Worm (Caenorhabditis elegans) whole organism, L4 larva: ENCODE data around the gene T16G1.5.

ENCODE experiments used
- F10B5.3 ChIP-seq: sonication (generic microtip); optimal IDR thresholded peaks from 2 replicates; lab custom pipeline; 2016; ENCODE audit warnings: mild to moderate bottlenecking, missing genetic modification characterization, missing compliant biosample characterization
- F26F4.8 ChIP-seq: fragments of 200-800 bp; sonication (Bioruptor generic); conservative IDR thresholded peaks from 2 replicates; pipeline ENCODE4 v1.3.6; 2022; ENCODE audit warnings: missing genetic modification characterization, missing compliant biosample characterization
- F44E2.7 ChIP-seq: fragments of 200-800 bp; sonication (Bioruptor generic); IDR thresholded peaks from 2 replicates; pipeline ENCODE4 v2.1.2; 2022; ENCODE audit warnings: missing genetic modification characterization, missing compliant biosample characterization
- F49E8.2 ChIP-seq: sonication (generic microtip); optimal IDR thresholded peaks from 2 replicates; lab custom pipeline; 2016; ENCODE audit warnings: missing compliant biosample characterization, mild to moderate bottlenecking, missing genetic modification characterization, borderline replicate concordance
- T20F7.1 ChIP-seq: fragments of 200-800 bp; sonication (Bioruptor generic); optimal IDR thresholded peaks from 2 replicates; lab custom pipeline; 2018; ENCODE audit warnings: mild to moderate bottlenecking, missing genetic modification characterization, missing compliant biosample characterization
- Y105C5A.15 ChIP-seq: fragments of 200-800 bp; sonication (Bioruptor generic); IDR thresholded peaks from 2 replicates; pipeline ENCODE4 v1.3.6; 2022; ENCODE audit warnings: missing genetic modification characterization, missing compliant biosample characterization
- aha-1 ChIP-seq: fragments of 150-350 bp; peaks from one replicate; lab custom pipeline; 2014; ENCODE audit warnings: missing biosample characterization, missing genetic modification characterization
- ceh-82 ChIP-seq: sonication (generic microtip); optimal IDR thresholded peaks from 2 replicates; lab custom pipeline; 2017; ENCODE audit warnings: missing biosample characterization, missing genetic modification characterization
- daf-12 ChIP-seq: fragments of 150-350 bp; optimal IDR thresholded peaks from 2 replicates; lab custom pipeline; 2014; ENCODE audit warnings: missing biosample characterization, missing genetic modification reagents, missing genetic modification characterization
- daf-19 ChIP-seq: fragments of 200-800 bp; sonication (Bioruptor generic); conservative IDR thresholded peaks from 2 replicates; pipeline ENCODE4 v1.3.6; 2022; ENCODE audit warnings: missing genetic modification characterization, missing compliant biosample characterization
- daf-8 ChIP-seq: fragments of 200-800 bp; sonication (Bioruptor generic); IDR thresholded peaks from 2 replicates; pipeline ENCODE4 v1.3.6; 2022; ENCODE audit warnings: missing genetic modification characterization, missing compliant biosample characterization
- dmd-6 ChIP-seq: fragments of 200-800 bp; sonication (Bioruptor generic); IDR thresholded peaks from 2 replicates; pipeline ENCODE4 v1.3.6; 2022; ENCODE audit warnings: missing genetic modification reagents, missing genetic modification characterization, missing compliant biosample characterization
- dmd-8 ChIP-seq: fragments of 200-800 bp; sonication (Bioruptor generic); IDR thresholded peaks from 2 replicates; pipeline ENCODE4 v1.3.6; 2022; ENCODE audit warnings: missing genetic modification characterization, missing compliant biosample characterization
- dmd-9 ChIP-seq: fragments of 200-800 bp; sonication (Bioruptor generic); IDR thresholded peaks from 2 replicates; pipeline ENCODE4 v1.3.6; 2022; ENCODE audit warnings: missing genetic modification reagents, missing genetic modification characterization, missing compliant biosample characterization
- duxl-1 ChIP-seq: sonication (generic microtip); optimal IDR thresholded peaks from 2 replicates; lab custom pipeline; 2016; ENCODE audit warnings: mild to moderate bottlenecking, missing genetic modification characterization, moderate library complexity, missing compliant biosample characterization; ENCODE audit not compliant: poor library complexity
- fos-1 ChIP-seq: fragments of 150-350 bp; optimal IDR thresholded peaks from 2 replicates; lab custom pipeline; 2014; ENCODE audit warnings: missing biosample characterization, missing genetic modification characterization
- gei-8 ChIP-seq: fragments of 200-800 bp; sonication (Bioruptor generic); optimal IDR thresholded peaks from 2 replicates; lab custom pipeline; 2018; ENCODE audit warnings: mild to moderate bottlenecking, missing genetic modification characterization, missing compliant biosample characterization
- lim-7 ChIP-seq: fragments of 200-800 bp; sonication (Bioruptor generic); IDR thresholded peaks from 2 replicates; pipeline ENCODE4 v1.3.6; 2022; ENCODE audit warnings: missing genetic modification characterization, missing compliant biosample characterization
- lin-13 ChIP-seq: fragments of 150-350 bp; optimal IDR thresholded peaks from 2 replicates; lab custom pipeline; 2014; ENCODE audit warnings: missing biosample characterization, missing genetic modification reagents, missing genetic modification characterization
- lin-29 ChIP-seq: fragments of 200-800 bp; sonication (Bioruptor generic); IDR thresholded peaks from 2 replicates; pipeline ENCODE4 v1.3.6; 2022; ENCODE audit warnings: missing genetic modification reagents, missing genetic modification characterization, missing compliant biosample characterization
- lin-38 ChIP-seq: fragments of 200-800 bp; sonication (Bioruptor generic); IDR thresholded peaks from 2 replicates; pipeline ENCODE4 v1.3.6; 2022; ENCODE audit warnings: missing genetic modification reagents, missing genetic modification characterization, missing compliant biosample characterization
- madf-5 ChIP-seq, 2 experiments: fragments of 200-800 bp; sonication (Bioruptor generic); IDR thresholded peaks; 2 replicates each; pipeline ENCODE4 v1.3.6; 2022; ENCODE audit warnings: missing compliant biosample characterization in 2 of 2, missing genetic modification characterization in 2 of 2
- mdl-1 ChIP-seq, 2 experiments: fragments of 150-350 bp in 1 of 2; sonication (generic microtip) in 1 of 2; optimal IDR thresholded peaks; 2 replicates each; lab custom pipeline; 2014 to 2017; ENCODE audit warnings: missing biosample characterization in 2 of 2, missing genetic modification characterization in 2 of 2
- mdt-29 ChIP-seq: fragments of 200-800 bp; sonication (Bioruptor generic); IDR thresholded peaks from 2 replicates; pipeline ENCODE4 v1.3.6; 2022; ENCODE audit warnings: missing genetic modification reagents, missing genetic modification characterization, missing compliant biosample characterization
- mes-2 ChIP-seq: sonication (generic microtip); optimal IDR thresholded peaks from 2 replicates; lab custom pipeline; 2016; ENCODE audit warnings: missing genotype, mild to moderate bottlenecking, missing genetic modification characterization, missing compliant biosample characterization; ENCODE audit not compliant: poor library complexity, severe bottlenecking
- mxl-3 ChIP-seq: fragments of 200-800 bp; sonication (Bioruptor generic); optimal IDR thresholded peaks from 2 replicates; lab custom pipeline; 2018; ENCODE audit warnings: mild to moderate bottlenecking, missing genetic modification characterization, missing compliant biosample characterization
- nhr-10 ChIP-seq: fragments of 150-350 bp; optimal IDR thresholded peaks from 2 replicates; lab custom pipeline; 2014; ENCODE audit warnings: missing biosample characterization, missing genetic modification characterization
- nhr-42 ChIP-seq: fragments of 200-800 bp; sonication (Bioruptor generic); IDR thresholded peaks from 2 replicates; pipeline ENCODE4 v1.3.6; 2022; ENCODE audit warnings: missing genetic modification characterization, missing compliant biosample characterization
- nhr-48 ChIP-seq: sonication (generic microtip); optimal IDR thresholded peaks from 2 replicates; lab custom pipeline; 2016; ENCODE audit warnings: mild to moderate bottlenecking, missing genetic modification characterization, missing compliant biosample characterization
- nhr-6 ChIP-seq: fragments of 150-350 bp; optimal IDR thresholded peaks from 2 replicates; lab custom pipeline; 2014; ENCODE audit warnings: missing biosample characterization, missing genetic modification characterization
- pqm-1 ChIP-seq: sonication (generic microtip); optimal IDR thresholded peaks from 2 replicates; lab custom pipeline; 2017; ENCODE audit warnings: missing biosample characterization, missing genetic modification characterization
- rbr-2 ChIP-seq: sonication (generic microtip); optimal IDR thresholded peaks from 2 replicates; lab custom pipeline; 2016; ENCODE audit warnings: missing genotype, missing genetic modification characterization, missing compliant biosample characterization
- spr-3 ChIP-seq: fragments of 200-800 bp; sonication (Bioruptor generic); optimal IDR thresholded peaks from 2 replicates; lab custom pipeline; 2018; ENCODE audit warnings: mild to moderate bottlenecking, missing genetic modification characterization, missing compliant biosample characterization
- unc-130 ChIP-seq: sonication (generic microtip); optimal IDR thresholded peaks from 2 replicates; lab custom pipeline; 2016; ENCODE audit warnings: missing genetic modification reagents, missing genetic modification characterization, missing compliant biosample characterization
- unc-62 ChIP-seq, 3 experiments: fragments of 150-350 bp in 1 of 3; sonication (generic microtip); optimal IDR thresholded peaks in 2 of 3; peaks in 1 of 3; 1 replicate in 1 of 3; 2 replicates in 2 of 3; lab custom pipeline; 2014 to 2017; ENCODE audit warnings: missing biosample characterization in 3 of 3, missing genetic modification characterization in 3 of 3, missing genetic modification reagents in 3 of 3, missing genotype in 1 of 3
- zip-2 ChIP-seq: fragments of 150-350 bp; optimal IDR thresholded peaks from 2 replicates; lab custom pipeline; 2014; ENCODE audit warnings: missing biosample characterization, missing genetic modification characterization
- ztf-11 ChIP-seq: fragments of 150-350 bp; optimal IDR thresholded peaks from 2 replicates; lab custom pipeline; 2014; ENCODE audit warnings: missing biosample characterization, missing genetic modification characterization
- ztf-7 ChIP-seq: fragments of 150-350 bp; optimal IDR thresholded peaks from 2 replicates; lab custom pipeline; 2014; ENCODE audit warnings: missing biosample characterization, missing genetic modification characterization

Gene T16G1.5

ce11 chrV:12950812-12951528 lies 11.6 kb upstream of the T16G1.5 start, which contains the start of the genes T16G1.9 and T16G1.18 (continued):
- TF ChIP-seq F10B5.3 (tag; lab: Kevin White, UChicago) (no peak), Y105C5A.15 (no peak), nhr-10 (tag; lab: Kevin White, UChicago) (no peak), unc-130 (no peak), fos-1 (tag; lab: Kevin White, UChicago) (no peak), ztf-7 (tag; lab: Kevin White, UChicago) (no peak), ztf-11 (tag; lab: Kevin White, UChicago) (no peak), lim-7 (GFP tag; lab: Robert Waterston, UW) (no peak), spr-3 (GFP tag; lab: Kevin White, UChicago) (no peak), madf-5 (GFP tag; IDR thresholded peaks at IDR 0.05; lab: Robert Waterston, UW) (no peak), mes-2 (peak; percentile 80), unc-62 (GFP tag; optimal IDR thresholded peaks at IDR 0.05 in 1 of 2; lab: Kevin White, UChicago) (peak in 1 of 2 experiments; percentile 94), unc-62 (tag; optimal IDR thresholded peaks at IDR 0.05; lab: Kevin White, UChicago) (no peak), nhr-42 (GFP tag; lab: Robert Waterston, UW) (no peak), dmd-9 (GFP tag; lab: Robert Waterston, UW) (no peak), mxl-3 (GFP tag; lab: Kevin White, UChicago) (peak; percentile 45), lin-29 (GFP tag; lab: Robert Waterston, UW) (no peak), ceh-82 (tag; lab: Kevin White, UChicago) (no peak), duxl-1 (tag; lab: Kevin White, UChicago) (no peak), lin-13 (GFP tag; lab: Kevin White, UChicago) (peak; percentile 50), dmd-6 (GFP tag; lab: Robert Waterston, UW) (peak; percentile 62; the same call in 1 of the 2 replicates), daf-8 (no peak), pqm-1 (tag; lab: Kevin White, UChicago) (no peak), F26F4.8 (GFP tag; lab: Robert Waterston, UW) (no peak), daf-12 (no peak)

ce11 chrV:12949607-12950006 lies 10.3 kb upstream of the T16G1.5 start, which contains the start of gene T16G1.13:
T16G1.13 (plus strand) TSS chrV:12949907.
- TF ChIP-seq unc-62 (GFP tag; optimal IDR thresholded peaks at IDR 0.05 in 1 of 2; lab: Kevin White, UChicago) (peak in 1 of 2 experiments; percentile 29), unc-62 (tag; optimal IDR thresholded peaks at IDR 0.05; lab: Kevin White, UChicago) (no peak), zip-2 (tag; lab: Kevin White, UChicago) (no peak)

- TF ChIP-seq gei-8 (no peak), lin-29 (GFP tag; lab: Robert Waterston, UW) (no peak)
Observed at ce11 chrV:12944775-12945174, 5.4 kb upstream of the T16G1.5 start, which contains the start of gene grl-2. grl-2 (plus strand) TSS chrV:12945075.

- TF ChIP-seq F44E2.7 (GFP tag; lab: Robert Waterston, UW): no peak
- no peak for TF ChIP-seq T20F7.1 (GFP tag; lab: Kevin White, UChicago)
- no peak for TF ChIP-seq lin-38 (GFP tag; lab: Robert Waterston, UW)
- no peak for TF ChIP-seq mdt-29 (GFP tag; lab: Robert Waterston, UW)
- TF ChIP-seq dmd-8 (GFP tag; lab: Robert Waterston, UW): no peak
- TF ChIP-seq mdl-1 (tag; optimal IDR thresholded peaks at IDR 0.05; lab: Kevin White, UChicago): no peak
- no peak for TF ChIP-seq Y105C5A.15
- no peak for TF ChIP-seq rbr-2 (tag; lab: Kevin White, UChicago)
- no peak for TF ChIP-seq daf-19 (GFP tag; lab: Robert Waterston, UW)
- no peak for TF ChIP-seq F49E8.2 (tag; lab: Kevin White, UChicago)
- TF ChIP-seq daf-12: no peak
- TF ChIP-seq nhr-48 (tag; lab: Kevin White, UChicago): no peak
- no peak for TF ChIP-seq nhr-10 (tag; lab: Kevin White, UChicago)
- no peak for TF ChIP-seq nhr-6 (tag; lab: Kevin White, UChicago)
- no peak for TF ChIP-seq aha-1 (tag; lab: Kevin White, UChicago)
Observed at ce11 chrV:12944229-12944628, 4.9 kb upstream of the T16G1.5 start, which contains the start of gene T16G1.3. T16G1.3 (minus strand) TSS chrV:12944329.
